Fruit fly (Drosophila melanogaster) S2 (cell line): Measurements from ENCODE around the gene CG34313.

ENCODE experiments used
- CG8478 ChIP-seq: fragments of >200 bp; optimal IDR thresholded peaks from 2 replicates; lab custom pipeline; 2018
- CTCF ChIP-seq, 2 experiments: fragments of >200 bp; optimal IDR thresholded peaks; 2 replicates each; lab custom pipeline; 2018

DNA sequence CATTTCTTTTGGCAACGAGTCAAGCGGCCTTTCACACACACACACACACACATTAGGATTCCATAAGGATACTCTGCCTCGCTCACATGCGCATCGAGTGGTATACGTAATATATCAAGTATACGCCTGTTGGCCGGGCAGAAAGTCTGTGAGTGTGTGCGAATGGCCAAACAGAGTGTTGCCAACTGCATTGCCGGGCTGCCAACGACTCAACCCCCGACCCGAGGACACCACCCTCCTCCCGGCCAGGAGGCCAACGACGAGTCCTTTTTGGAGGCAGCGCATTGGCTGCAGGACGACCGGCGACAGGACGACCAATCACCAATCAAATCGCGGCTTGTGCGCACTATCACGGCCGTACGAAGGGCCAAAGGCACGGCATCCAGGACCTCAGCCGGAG is 1.6 kb upstream of the CG34313 start:
- TF ChIP-seq CG8478 = no peak
- no peak for TF ChIP-seq CTCF (optimal IDR thresholded peaks at IDR 0.05; lab: Kevin White, UChicago)
